Worm (Caenorhabditis elegans) whole organism, midembryonic: ENCODE data around the gene B0034.1.

ENCODE experiments used
- T22C8.4 ChIP-seq: fragments of 200-800 bp; sonication (Bioruptor generic); IDR thresholded peaks from 2 replicates; pipeline ENCODE4 v1.3.6; 2022; ENCODE audit warnings: missing genetic modification characterization, missing compliant biosample characterization
- cog-1 ChIP-seq: sonication (generic microtip); optimal IDR thresholded peaks from 2 replicates; lab custom pipeline; 2016; ENCODE audit warnings: missing genetic modification characterization, missing compliant biosample characterization
- flt-1 ChIP-seq: fragments of 200-800 bp; sonication (Bioruptor generic); IDR thresholded peaks from 2 replicates; pipeline ENCODE4 v1.3.6; 2022; ENCODE audit warnings: missing genetic modification characterization, missing compliant biosample characterization
- klf-2 ChIP-seq: fragments of 200-800 bp; sonication (Bioruptor generic); conservative IDR thresholded peaks from 2 replicates; pipeline ENCODE4 v1.3.6; 2022; ENCODE audit warnings: missing genetic modification reagents, missing genetic modification characterization, missing compliant biosample characterization
- med-1 ChIP-seq: sonication (generic microtip); optimal IDR thresholded peaks from 2 replicates; lab custom pipeline; 2017; ENCODE audit warnings: missing genetic modification characterization, mild to moderate bottlenecking, missing compliant biosample characterization, antibody characterized with exemption, missing genetic modification reagents; ENCODE audit not compliant: insufficient read depth
- ref-1 ChIP-seq: fragments of 200-800 bp; sonication (Bioruptor generic); conservative IDR thresholded peaks from 2 replicates; pipeline ENCODE4 v1.3.6; 2022; ENCODE audit warnings: missing genetic modification reagents, missing genetic modification characterization, missing compliant biosample characterization
- tab-1 ChIP-seq: fragments of 200-800 bp; sonication (Bioruptor generic); IDR thresholded peaks from 2 replicates; pipeline ENCODE4 v1.3.6; 2022; ENCODE audit warnings: missing genetic modification characterization, missing compliant biosample characterization
- ztf-23 ChIP-seq: fragments of 200-800 bp; sonication (Bioruptor generic); IDR thresholded peaks from 2 replicates; pipeline ENCODE4 v1.3.6; 2022; ENCODE audit warnings: missing genetic modification reagents, missing genetic modification characterization, missing compliant biosample characterization
- ztf-29 ChIP-seq: fragments of 200-800 bp; sonication (Bioruptor generic); IDR thresholded peaks from 2 replicates; pipeline ENCODE4 v1.3.6; 2022; ENCODE audit warnings: missing genetic modification reagents, missing genetic modification characterization, missing compliant biosample characterization

Gene B0034.1

ce11 chrII:5940815-5941214 lies 27.3 kb upstream of the B0034.1 start, which contains the start of gene F28B12.6:
TSS of gene F28B12.6 (plus strand) at chrII:5940863.
- TF ChIP-seq T22C8.4 (GFP tag; lab: Robert Waterston, UW) (no peak), cog-1 (tag; lab: Kevin White, UChicago) (no peak), med-1 (GFP tag; lab: Kevin White, UChicago) (no peak), tab-1 (no peak), ztf-29 (GFP tag; lab: Robert Waterston, UW) (no peak), klf-2 (GFP tag; lab: Robert Waterston, UW) (no peak), ztf-23 (no peak), ref-1 (no peak), flt-1 (GFP tag; lab: Robert Waterston, UW) (no peak)

ce11 chrII:5942593-5942992 lies 25.5 kb upstream of the B0034.1 start, which contains the start of gene F28B12.1:
TSS of gene F28B12.1 (plus strand) at chrII:5942927.
- no peak for TF ChIP-seq T22C8.4 (GFP tag; lab: Robert Waterston, UW)
- 0 out of 2 replicates have a peak, but pooled peaks have one; percentile 29 for TF ChIP-seq ztf-23
- no peak for TF ChIP-seq ztf-29 (GFP tag; lab: Robert Waterston, UW)
- TF ChIP-seq klf-2 (GFP tag; lab: Robert Waterston, UW): no peak
- no peak for TF ChIP-seq med-1 (GFP tag; lab: Kevin White, UChicago)
- TF ChIP-seq tab-1: no peak

- no peak for TF ChIP-seq ztf-29 (GFP tag; lab: Robert Waterston, UW)
- TF ChIP-seq med-1 (GFP tag; lab: Kevin White, UChicago): no peak
- TF ChIP-seq flt-1 (GFP tag; lab: Robert Waterston, UW): no peak
- no peak for TF ChIP-seq ref-1
- TF ChIP-seq cog-1 (tag; lab: Kevin White, UChicago): no peak
- no peak for TF ChIP-seq tab-1
- no peak for TF ChIP-seq T22C8.4 (GFP tag; lab: Robert Waterston, UW)
- TF ChIP-seq ztf-23: no peak
- TF ChIP-seq klf-2 (GFP tag; lab: Robert Waterston, UW): no peak
These were observed 23.9 kb upstream of the B0034.1 start, which contains the start of gene B0034.2 for ce11 chrII:5944268-5944667. TSS of gene B0034.2 (minus strand) at chrII:5944368.

ce11 chrII:5945818-5946217 lies 22.3 kb upstream of the B0034.1 start:
- TF ChIP-seq ref-1: no peak
- TF ChIP-seq tab-1: no peak
- no peak for TF ChIP-seq ztf-23
- TF ChIP-seq klf-2 (GFP tag; lab: Robert Waterston, UW): no peak
- TF ChIP-seq flt-1 (GFP tag; lab: Robert Waterston, UW): no peak
- TF ChIP-seq cog-1 (tag; lab: Kevin White, UChicago): no peak
- TF ChIP-seq med-1 (GFP tag; lab: Kevin White, UChicago): no peak
- no peak for TF ChIP-seq ztf-29 (GFP tag; lab: Robert Waterston, UW)
- no peak for TF ChIP-seq T22C8.4 (GFP tag; lab: Robert Waterston, UW)

ce11 chrII:5946438-5946837 lies 21.7 kb upstream of the B0034.1 start:
- no peak for TF ChIP-seq cog-1 (tag; lab: Kevin White, UChicago)
- no peak for TF ChIP-seq klf-2 (GFP tag; lab: Robert Waterston, UW)
- no peak for TF ChIP-seq med-1 (GFP tag; lab: Kevin White, UChicago)
- TF ChIP-seq ztf-29 (GFP tag; lab: Robert Waterston, UW): no peak
- no peak for TF ChIP-seq ref-1

ce11 chrII:5948681-5949080 lies 19.5 kb upstream of the B0034.1 start:
- TF ChIP-seq tab-1 (0 out of 2 replicates have a peak, but pooled peaks have one; percentile 19), flt-1 (GFP tag; lab: Robert Waterston, UW) (no peak)

- no peak for TF ChIP-seq flt-1 (GFP tag; lab: Robert Waterston, UW)
- TF ChIP-seq med-1 (GFP tag; lab: Kevin White, UChicago): no peak
- no peak for TF ChIP-seq ref-1
These were observed 17.5 kb upstream of the B0034.1 start for ce11 chrII:5950657-5951056.

- TF ChIP-seq ztf-29 (GFP tag; lab: Robert Waterston, UW): no peak
- TF ChIP-seq flt-1 (GFP tag; lab: Robert Waterston, UW): no peak
- TF ChIP-seq tab-1: no peak
These were observed 16.4 kb upstream of the B0034.1 start for ce11 chrII:5951745-5952144.

- no peak for TF ChIP-seq cog-1 (tag; lab: Kevin White, UChicago)
- TF ChIP-seq ztf-23: no peak
- TF ChIP-seq ref-1: no peak
- TF ChIP-seq T22C8.4 (GFP tag; lab: Robert Waterston, UW): no peak
- TF ChIP-seq flt-1 (GFP tag; lab: Robert Waterston, UW): no peak
- no peak for TF ChIP-seq klf-2 (GFP tag; lab: Robert Waterston, UW)
- TF ChIP-seq tab-1: no peak
- no peak for TF ChIP-seq med-1 (GFP tag; lab: Kevin White, UChicago)
- no peak for TF ChIP-seq ztf-29 (GFP tag; lab: Robert Waterston, UW)
These were observed 15.9 kb upstream of the B0034.1 start for ce11 chrII:5952214-5952613.

- TF ChIP-seq cog-1 (tag; lab: Kevin White, UChicago) (no peak), med-1 (GFP tag; lab: Kevin White, UChicago) (no peak), ztf-23 (no peak), tab-1 (no peak), flt-1 (GFP tag; lab: Robert Waterston, UW) (no peak)
These were observed 12.4 kb upstream of the B0034.1 start for ce11 chrII:5955638-5956167.

- no peak for TF ChIP-seq cog-1 (tag; lab: Kevin White, UChicago)
- no peak for TF ChIP-seq ref-1
- TF ChIP-seq T22C8.4 (GFP tag; lab: Robert Waterston, UW): no peak
- TF ChIP-seq tab-1: no peak
- no peak for TF ChIP-seq med-1 (GFP tag; lab: Kevin White, UChicago)
- TF ChIP-seq ztf-23: no peak
- TF ChIP-seq ztf-29 (GFP tag; lab: Robert Waterston, UW): no peak
- TF ChIP-seq klf-2 (GFP tag; lab: Robert Waterston, UW): no peak
- no peak for TF ChIP-seq flt-1 (GFP tag; lab: Robert Waterston, UW)
These were observed 11.6 kb upstream of the B0034.1 start, which contains the start of gene casy-1 for ce11 chrII:5956583-5956982. TSS of gene casy-1 (minus strand) at chrII:5956683.
